Fruit fly (Drosophila melanogaster): ENCODE results near the gene bou.

bou gene

dm6 chrX:6985980-6986827 lies at the start of gene bou:
bou (plus strand) TSS chrX:6986486.
- no peak for TF ChIP-seq bowl (GFP tag; IDR thresholded peaks at IDR 0.05)
- TF ChIP-seq cwo (GFP tag; optimal IDR thresholded peaks at IDR 0.05) = no peak
- TF ChIP-seq sqz (GFP tag; optimal IDR thresholded peaks at IDR 0.05) = peak; percentile 21
- no peak for TF ChIP-seq CG17912 (GFP tag; optimal IDR thresholded peaks at IDR 0.05)
- TF ChIP-seq nerfin-1 (tag; optimal IDR thresholded peaks at IDR 0.05) = peak; percentile 31
- peak; percentile 74 for TF ChIP-seq sens (GFP tag)
- no peak for TF ChIP-seq crc (GFP tag; optimal IDR thresholded peaks at IDR 0.05)
- TF ChIP-seq cad (GFP tag; optimal IDR thresholded peaks at IDR 0.05) = no peak
- TF ChIP-seq phol (tag; optimal IDR thresholded peaks at IDR 0.05) = no peak
- no peak for TF ChIP-seq NfI (GFP tag; optimal IDR thresholded peaks at IDR 0.05)
- TF ChIP-seq dm (GFP tag; optimal IDR thresholded peaks at IDR 0.05) = no peak
- TF ChIP-seq crol (GFP tag; IDR thresholded peaks at IDR 0.05) = no peak
- no peak for TF ChIP-seq CG11085 (GFP tag; IDR thresholded peaks at IDR 0.05)
- TF ChIP-seq Deaf1 (tag; optimal IDR thresholded peaks at IDR 0.05) = peak; percentile 5
- TF ChIP-seq CG8290 (GFP tag; optimal IDR thresholded peaks at IDR 0.05) = no peak
- peak in 1 of 2 experiments; percentile 18 for TF ChIP-seq CG8290 (tag; optimal IDR thresholded peaks at IDR 0.05)
- TF ChIP-seq D19A (tag; optimal IDR thresholded peaks at IDR 0.05) = no peak
- no peak for TF ChIP-seq Eip74EF (GFP tag; optimal IDR thresholded peaks at IDR 0.05)
- no peak for TF ChIP-seq Stat92E (GFP tag; optimal IDR thresholded peaks at IDR 0.05)
- TF ChIP-seq lbe (GFP tag; optimal IDR thresholded peaks at IDR 0.05) = no peak
- TF ChIP-seq Chrac-16 (GFP tag; optimal IDR thresholded peaks at IDR 0.05) = no peak
- TF ChIP-seq Sry-δ (GFP tag; optimal IDR thresholded peaks at IDR 0.05) = no peak
- TF ChIP-seq lilli (GFP tag; optimal IDR thresholded peaks at IDR 0.05) = no peak
- no peak for TF ChIP-seq Gug (GFP tag; IDR thresholded peaks at IDR 0.05)
- no peak for TF ChIP-seq CG14965 (GFP tag; optimal IDR thresholded peaks at IDR 0.05; ENCODE audit: borderline replicate concordance)
- no peak for TF ChIP-seq CG12219 (GFP tag; optimal IDR thresholded peaks at IDR 0.05)
- no peak for TF ChIP-seq CG18619 (GFP tag; optimal IDR thresholded peaks at IDR 0.05)
- TF ChIP-seq CG13894 (tag; optimal IDR thresholded peaks at IDR 0.05) = peak; percentile 55
- TF ChIP-seq CG32532 (GFP tag; IDR thresholded peaks at IDR 0.05) = peak; percentile 15; the same call in 1 of the 2 replicates
- peak; percentile 60 for TF ChIP-seq Med (GFP tag)
- TF ChIP-seq CG15073 (GFP tag; optimal IDR thresholded peaks at IDR 0.05) = no peak
- TF ChIP-seq CG17359 (tag; optimal IDR thresholded peaks at IDR 0.05) = no peak
- TF ChIP-seq Aef1 (GFP tag; IDR thresholded peaks at IDR 0.05) = no peak
- no peak for TF ChIP-seq CG9876 (GFP tag; optimal IDR thresholded peaks at IDR 0.05)
- TF ChIP-seq CG42726 (GFP tag; IDR thresholded peaks at IDR 0.05; ENCODE audit: partially characterized antibody) = no peak
- TF ChIP-seq CG18476 (GFP tag; optimal IDR thresholded peaks at IDR 0.05) = no peak
- no peak for TF ChIP-seq sug (tag; optimal IDR thresholded peaks at IDR 0.05)
- TF ChIP-seq emc (GFP tag; optimal IDR thresholded peaks at IDR 0.05) = no peak
- TF ChIP-seq Mad (GFP tag; optimal IDR thresholded peaks at IDR 0.05) = no peak
- no peak for TF ChIP-seq twi (tag; optimal IDR thresholded peaks at IDR 0.05)
- peak; percentile 30 for TF ChIP-seq CG12155 (GFP tag; optimal IDR thresholded peaks at IDR 0.05)
- no peak for TF ChIP-seq Meics (GFP tag; optimal IDR thresholded peaks at IDR 0.05)
- no peak for TF ChIP-seq Nf-YB (GFP tag; optimal IDR thresholded peaks at IDR 0.05)
- TF ChIP-seq CG34422 (GFP tag; IDR thresholded peaks at IDR 0.05) = 0 out of 3 replicates have a peak, but pooled peaks have one; percentile 7
- TF ChIP-seq CG11456 (GFP tag; IDR thresholded peaks at IDR 0.05) = no peak
- no peak for TF ChIP-seq CoRest (tag; optimal IDR thresholded peaks at IDR 0.05)
- TF ChIP-seq gem (tag; optimal IDR thresholded peaks at IDR 0.05) = peak; percentile 2
- no peak for TF ChIP-seq Doc3 (GFP tag; IDR thresholded peaks at IDR 0.05; ENCODE audit: partially characterized antibody)
- TF ChIP-seq CG7556 (GFP tag; optimal IDR thresholded peaks at IDR 0.05) = no peak
